Worm (Caenorhabditis elegans) whole organism, young adult: ENCODE measurements around the gene inpp-1.

Experiments used
- B0019.2 ChIP-seq: fragments of 200-800 bp; sonication (Bioruptor generic); conservative IDR thresholded peaks from 2 replicates; pipeline ENCODE4 v1.3.6; 2022; ENCODE audit warnings: missing genetic modification reagents, missing genetic modification characterization, missing compliant biosample characterization
- D2030.7 ChIP-seq: fragments of 200-800 bp; sonication (Bioruptor generic); IDR thresholded peaks from 2 replicates; pipeline ENCODE4 v1.3.6; 2022; ENCODE audit warnings: missing genetic modification reagents, missing genetic modification characterization, missing compliant biosample characterization
- F37B4.10 ChIP-seq: fragments of 200-800 bp; sonication (Bioruptor generic); IDR thresholded peaks from 2 replicates; pipeline ENCODE4 v1.3.6; 2022; ENCODE audit warnings: missing genetic modification characterization, missing compliant biosample characterization
- F39B2.1 ChIP-seq: fragments of 200-800 bp; sonication (Bioruptor generic); IDR thresholded peaks from 2 replicates; pipeline ENCODE4 v1.3.6; 2022; ENCODE audit warnings: missing genetic modification reagents, missing genetic modification characterization, missing compliant biosample characterization
- F55B11.4 ChIP-seq: sonication (generic microtip); optimal IDR thresholded peaks from 2 replicates; lab custom pipeline; 2016; ENCODE audit warnings: missing compliant biosample characterization, missing genetic modification characterization, borderline replicate concordance; ENCODE audit not compliant: insufficient read depth
- K12H6.12 ChIP-seq: fragments of 200-800 bp; sonication (Bioruptor generic); optimal IDR thresholded peaks from 2 replicates; lab custom pipeline; 2018; ENCODE audit warnings: mild to moderate bottlenecking, missing genetic modification characterization, missing compliant biosample characterization
- Y53G8AR.9 ChIP-seq: fragments of 200-800 bp; sonication (Bioruptor generic); conservative IDR thresholded peaks from 2 replicates; pipeline ENCODE4 v1.3.6; 2022; ENCODE audit warnings: missing genetic modification reagents, missing genetic modification characterization, missing compliant biosample characterization
- Y56A3A.18 ChIP-seq: fragments of 200-800 bp; sonication (Bioruptor generic); IDR thresholded peaks from 2 replicates; pipeline ENCODE4 v1.3.6; 2022; ENCODE audit warnings: missing genetic modification reagents, missing genetic modification characterization, missing compliant biosample characterization
- Y79H2A.3 ChIP-seq: fragments of 200-800 bp; sonication (Bioruptor generic); conservative IDR thresholded peaks from 2 replicates; pipeline ENCODE4 v1.3.6; 2022; ENCODE audit warnings: missing genetic modification reagents, missing genetic modification characterization, missing compliant biosample characterization
- ZK185.1 ChIP-seq: sonication (generic microtip); optimal IDR thresholded peaks from 2 replicates; lab custom pipeline; 2016; ENCODE audit warnings: mild to moderate bottlenecking, missing genetic modification characterization, missing compliant biosample characterization; ENCODE audit not compliant: poor library complexity, severe bottlenecking
- ceh-100 ChIP-seq: fragments of 200-800 bp; sonication (Bioruptor generic); IDR thresholded peaks from 2 replicates; pipeline ENCODE4 v1.3.6; 2022; ENCODE audit warnings: missing genetic modification reagents, missing genetic modification characterization, missing compliant biosample characterization
- die-1 ChIP-seq: sonication (generic microtip); optimal IDR thresholded peaks from 2 replicates; lab custom pipeline; 2016; ENCODE audit warnings: missing genotype, mild to moderate bottlenecking, missing genetic modification characterization, missing compliant biosample characterization
- dox-1 ChIP-seq: fragments of 200-800 bp; sonication (Bioruptor generic); IDR thresholded peaks from 2 replicates; pipeline ENCODE4 v1.3.6; 2022; ENCODE audit warnings: missing genetic modification reagents, missing genetic modification characterization, missing compliant biosample characterization
- egrh-3 ChIP-seq: fragments of 200-800 bp; sonication (Bioruptor generic); IDR thresholded peaks from 2 replicates; pipeline ENCODE4 v1.3.6; 2022; ENCODE audit warnings: missing genetic modification reagents, missing genetic modification characterization, missing compliant biosample characterization
- ets-4 ChIP-seq: fragments of 200-800 bp; sonication (Bioruptor generic); optimal IDR thresholded peaks from 2 replicates; lab custom pipeline; 2018; ENCODE audit warnings: mild to moderate bottlenecking, missing genetic modification characterization, missing compliant biosample characterization
- fkh-3 ChIP-seq: sonication (generic microtip); optimal IDR thresholded peaks from 2 replicates; lab custom pipeline; 2016; ENCODE audit warnings: mild to moderate bottlenecking, missing genetic modification characterization, missing compliant biosample characterization
- him-1 ChIP-seq: sonication (generic microtip); optimal IDR thresholded peaks from 2 replicates; lab custom pipeline; 2016; ENCODE audit warnings: missing genotype, missing genetic modification reagents, missing genetic modification characterization, missing compliant biosample characterization
- hmg-1.2 ChIP-seq: fragments of 200-800 bp; sonication (Bioruptor generic); IDR thresholded peaks from 2 replicates; pipeline ENCODE4 v1.3.6; 2022; ENCODE audit warnings: missing genetic modification reagents, missing genetic modification characterization, missing compliant biosample characterization
- lag-1 ChIP-seq: fragments of 200-800 bp; sonication (Bioruptor generic); IDR thresholded peaks from 2 replicates; pipeline ENCODE4 v1.3.6; 2022; ENCODE audit warnings: missing genetic modification reagents, missing genetic modification characterization, missing compliant biosample characterization
- let-526 ChIP-seq: fragments of 200-800 bp; sonication (Bioruptor generic); IDR thresholded peaks from 2 replicates; pipeline ENCODE4 v1.3.6; 2022; ENCODE audit warnings: missing genetic modification reagents, missing genetic modification characterization, missing compliant biosample characterization
- let-607 ChIP-seq, 2 experiments: fragments of 200-800 bp in 1 of 2; sonication (Bioruptor generic) in 1 of 2; sonication (generic microtip) in 1 of 2; optimal IDR thresholded peaks; 2 replicates each; lab custom pipeline; 2016 to 2018; ENCODE audit warnings: mild to moderate bottlenecking in 2 of 2, missing compliant biosample characterization in 2 of 2, missing genetic modification characterization in 2 of 2, moderate library complexity in 2 of 2, missing genotype in 1 of 2
- lin-26 ChIP-seq: fragments of 200-800 bp; sonication (Bioruptor generic); IDR thresholded peaks from 2 replicates; pipeline ENCODE4 v1.3.6; 2022; ENCODE audit warnings: missing genetic modification reagents, missing genetic modification characterization, missing compliant biosample characterization
- lin-35 ChIP-seq, 3 experiments: fragments of 150-350 bp in 2 of 3; sonication (generic microtip) in 1 of 3; optimal IDR thresholded peaks; 2 replicates each; lab custom pipeline; 2014 to 2018; ENCODE audit warnings: missing biosample characterization in 3 of 3, missing genetic modification characterization in 3 of 3, missing genetic modification reagents in 3 of 3
- lin-40 ChIP-seq: sonication (generic microtip); optimal IDR thresholded peaks from 2 replicates; lab custom pipeline; 2016; ENCODE audit warnings: missing genetic modification characterization, mild to moderate bottlenecking, missing compliant biosample characterization, missing genotype, missing genetic modification reagents
- lsy-27 ChIP-seq: sonication (generic microtip); optimal IDR thresholded peaks from 2 replicates; lab custom pipeline; 2017; ENCODE audit warnings: missing genetic modification characterization, mild to moderate bottlenecking, missing compliant biosample characterization, antibody characterized with exemption, missing genotype, borderline replicate concordance; ENCODE audit not compliant: insufficient read depth
- nfya-1 ChIP-seq: sonication (generic microtip); optimal IDR thresholded peaks from 2 replicates; lab custom pipeline; 2017; ENCODE audit warnings: antibody characterized with exemption, missing compliant biosample characterization, missing genetic modification characterization, borderline replicate concordance; ENCODE audit not compliant: insufficient read depth
- nfyb-1 ChIP-seq: fragments of 200-800 bp; sonication (Bioruptor generic); IDR thresholded peaks from 2 replicates; pipeline ENCODE4 v1.3.6; 2022; ENCODE audit warnings: missing genetic modification reagents, missing genetic modification characterization, missing compliant biosample characterization
- rcor-1 ChIP-seq: fragments of 200-800 bp; sonication (Bioruptor generic); IDR thresholded peaks from 2 replicates; pipeline ENCODE4 v1.3.6; 2022; ENCODE audit warnings: missing genetic modification reagents, missing genetic modification characterization, missing compliant biosample characterization
- repo-1 ChIP-seq: sonication (generic microtip); optimal IDR thresholded peaks from 2 replicates; lab custom pipeline; 2017; ENCODE audit warnings: mild to moderate bottlenecking, missing genetic modification characterization, missing compliant biosample characterization
- sdz-38 ChIP-seq: sonication (generic microtip); optimal IDR thresholded peaks from 2 replicates; lab custom pipeline; 2016; ENCODE audit warnings: missing genotype, missing genetic modification characterization, missing compliant biosample characterization
- snpc-1.1 ChIP-seq: sonication (generic microtip); optimal IDR thresholded peaks from 2 replicates; lab custom pipeline; 2017; ENCODE audit warnings: missing genetic modification characterization, mild to moderate bottlenecking, missing compliant biosample characterization, antibody characterized with exemption, moderate library complexity, missing genotype, missing genetic modification reagents; ENCODE audit not compliant: insufficient read depth
- snpc-4 ChIP-seq, 5 experiments: fragments of 150-350 bp in 1 of 5; sonication (generic microtip) in 4 of 5; optimal IDR thresholded peaks; 2 replicates each; lab custom pipeline; 2014 to 2018; ENCODE audit warnings: missing genetic modification characterization in 5 of 5, missing biosample characterization in 3 of 5, antibody characterized with exemption in 2 of 5, mild to moderate bottlenecking in 2 of 5, missing compliant biosample characterization in 2 of 5, missing genotype in 2 of 5, moderate library complexity in 2 of 5, missing genetic modification reagents in 1 of 5
- somi-1 ChIP-seq: fragments of 200-800 bp; sonication (Bioruptor generic); optimal IDR thresholded peaks from 2 replicates; lab custom pipeline; 2018; ENCODE audit warnings: mild to moderate bottlenecking, missing genetic modification characterization, missing compliant biosample characterization
- tbx-9 ChIP-seq: sonication (generic microtip); optimal IDR thresholded peaks from 2 replicates; lab custom pipeline; 2016; ENCODE audit warnings: borderline replicate concordance, missing genetic modification characterization, inconsistent platforms, missing compliant biosample characterization
- unc-62 ChIP-seq: fragments of 150-350 bp; optimal IDR thresholded peaks from 2 replicates; lab custom pipeline; 2014; ENCODE audit warnings: missing biosample characterization, missing genetic modification reagents, missing genetic modification characterization
- ztf-26 ChIP-seq: sonication (generic microtip); optimal IDR thresholded peaks from 2 replicates; lab custom pipeline; 2017; ENCODE audit warnings: missing genetic modification characterization, missing compliant biosample characterization

Gene inpp-1

DNA sequence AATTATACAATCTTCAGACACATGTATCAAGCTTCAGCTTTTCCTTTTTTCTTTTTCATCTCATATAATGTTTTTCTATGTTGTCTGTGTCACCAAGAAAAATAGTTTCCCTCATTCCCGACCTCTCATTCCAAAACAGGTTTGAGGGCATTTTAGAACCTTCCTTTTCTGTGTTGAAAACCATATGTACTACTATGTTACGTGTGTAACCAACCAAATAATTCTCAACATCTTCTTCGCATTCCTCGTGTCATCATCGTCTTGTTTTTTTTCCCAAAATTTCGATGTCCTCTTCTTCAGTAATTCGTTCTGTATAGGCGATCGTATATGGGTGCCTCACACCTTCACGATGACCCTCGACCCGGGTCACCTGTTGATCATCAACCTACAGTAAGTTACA, 16.6 kb upstream of the inpp-1 start, which contains the start of gene pept-2:
Gene pept-2, plus strand, starts transcription at position 301 of the 400 bp plus-strand sequence.
- TF ChIP-seq F39B2.1 (GFP tag; lab: Robert Waterston, UW) (no peak), him-1 (tag; lab: Kevin White, UChicago) (no peak), ets-4 (no peak), repo-1 (tag; lab: Kevin White, UChicago) (no peak), Y53G8AR.9 (GFP tag; lab: Robert Waterston, UW) (no peak), ZK185.1 (tag; lab: Kevin White, UChicago) (no peak), let-607 (tag; optimal IDR thresholded peaks at IDR 0.05; lab: Kevin White, UChicago) (no peak), lin-40 (tag; lab: Kevin White, UChicago) (no peak), dox-1 (no peak), Y56A3A.18 (no peak)

DNA sequence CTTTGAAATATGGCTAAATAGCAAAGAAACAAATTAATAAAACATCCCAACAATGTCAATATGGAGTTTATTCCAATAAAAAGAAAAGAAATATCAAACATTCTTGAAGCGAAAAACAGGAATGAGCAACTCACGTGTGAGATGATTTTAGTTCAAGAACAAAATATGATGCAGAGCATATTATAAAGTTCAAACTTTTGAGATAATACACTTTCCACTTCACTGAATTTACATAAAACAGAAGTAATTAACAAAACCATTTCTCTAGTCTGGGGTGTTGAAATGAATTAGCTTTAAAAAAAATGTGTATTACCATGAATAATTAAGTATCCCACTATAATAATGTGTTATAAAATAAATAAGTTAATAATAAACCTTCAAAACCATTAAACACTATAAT, 13.0 kb upstream of the inpp-1 start, which contains the start of gene srd-7:
Gene srd-7, minus strand, starts transcription at position 101 of the 400 bp plus-strand sequence.
- TF ChIP-seq lin-40 (tag; lab: Kevin White, UChicago), result no peak
- TF ChIP-seq K12H6.12 (tag; lab: Kevin White, UChicago), result no peak
- TF ChIP-seq D2030.7 (GFP tag; lab: Robert Waterston, UW), result no peak
- TF ChIP-seq snpc-4 (GFP tag; optimal IDR thresholded peaks at IDR 0.05; lab: Kevin White, UChicago), result no peak
- no peak for TF ChIP-seq snpc-4 (tag; optimal IDR thresholded peaks at IDR 0.05; lab: Kevin White, UChicago)
- TF ChIP-seq lin-26 (GFP tag; lab: Robert Waterston, UW), result no peak
- no peak for TF ChIP-seq F55B11.4 (tag; lab: Kevin White, UChicago)
- no peak for TF ChIP-seq egrh-3 (GFP tag; lab: Robert Waterston, UW)

DNA sequence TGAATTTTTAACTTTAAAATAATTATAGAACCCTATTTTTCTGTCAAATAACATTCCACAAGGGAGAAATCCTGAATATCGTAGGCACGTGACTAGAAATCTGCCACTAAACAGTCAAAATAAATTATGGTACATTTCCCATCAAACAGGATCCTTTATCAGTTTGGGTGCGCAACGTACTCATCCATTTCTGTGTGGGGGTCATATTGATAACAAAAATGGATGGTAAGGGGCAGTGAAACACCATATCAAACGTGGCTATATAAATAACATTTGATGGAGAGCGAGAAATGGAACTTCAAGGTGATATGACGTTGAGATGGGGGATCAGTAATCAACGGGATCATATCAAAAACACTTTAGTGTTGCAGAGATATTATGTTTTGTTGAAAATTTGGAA, 10.4 kb upstream of the inpp-1 start:
- TF ChIP-seq fkh-3 (tag; lab: Kevin White, UChicago), result no peak
- TF ChIP-seq F37B4.10, result no peak
- TF ChIP-seq Y79H2A.3 (GFP tag; lab: Robert Waterston, UW), result no peak
- no peak for TF ChIP-seq B0019.2 (GFP tag; lab: Robert Waterston, UW)
- no peak for TF ChIP-seq ceh-100 (GFP tag; lab: Robert Waterston, UW)
- no peak for TF ChIP-seq hmg-1.2 (GFP tag; lab: Robert Waterston, UW)
- TF ChIP-seq ZK185.1 (tag; lab: Kevin White, UChicago), result no peak
- no peak for TF ChIP-seq nfyb-1 (GFP tag; lab: Robert Waterston, UW)
- TF ChIP-seq lin-35 (GFP tag; optimal IDR thresholded peaks at IDR 0.05; lab: Kevin White, UChicago), result no peak
- TF ChIP-seq die-1, result no peak
- no peak for TF ChIP-seq unc-62
- TF ChIP-seq K12H6.12 (tag; lab: Kevin White, UChicago), result no peak
- no peak for TF ChIP-seq tbx-9 (tag; lab: Kevin White, UChicago)
- TF ChIP-seq lag-1 (GFP tag; lab: Robert Waterston, UW), result no peak
- no peak for TF ChIP-seq snpc-1.1 (tag; lab: Kevin White, UChicago)
- TF ChIP-seq somi-1, result no peak
- TF ChIP-seq lsy-27, result no peak
- TF ChIP-seq ets-4, result no peak
- TF ChIP-seq let-526 (GFP tag; lab: Robert Waterston, UW), result no peak

DNA sequence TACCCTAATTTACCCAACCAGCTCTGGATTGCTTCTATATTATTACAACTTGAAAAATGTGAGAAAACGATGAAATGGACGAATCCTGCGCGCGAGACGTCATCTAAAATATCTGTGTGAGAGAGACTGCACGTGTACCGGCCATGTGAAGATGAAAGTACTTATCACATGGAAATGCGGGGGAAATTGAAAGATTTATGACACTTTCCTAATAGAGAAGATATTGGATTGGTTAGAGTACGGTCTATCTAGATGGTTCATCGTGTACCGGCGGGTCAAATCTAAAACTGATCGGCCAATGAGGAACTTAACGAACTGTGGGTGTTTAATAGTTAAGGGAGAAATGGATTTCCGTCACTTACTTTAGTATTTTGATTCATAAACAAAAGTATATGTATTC, 8.3 kb upstream of the inpp-1 start:
- no peak for TF ChIP-seq nfya-1 (tag; lab: Kevin White, UChicago)
- TF ChIP-seq lin-40 (tag; lab: Kevin White, UChicago), result peak; percentile 32
- no peak for TF ChIP-seq sdz-38 (tag; lab: Kevin White, UChicago)
- TF ChIP-seq ztf-26 (tag; lab: Kevin White, UChicago), result peak; percentile 57
- no peak for TF ChIP-seq rcor-1 (GFP tag; lab: Robert Waterston, UW)
